Worm (Caenorhabditis elegans) whole organism, L1 larva: ENCODE data around the gene srh-276.
A peak's percentile ranks its signal among the peaks of the same experiment; 100 is the strongest.

Experiments
- C04F5.9 ChIP-seq: sonication (generic microtip); optimal IDR thresholded peaks from 2 replicates; lab custom pipeline; 2016; ENCODE audit warnings: missing genetic modification characterization, missing compliant biosample characterization
- C16A3.4 ChIP-seq: fragments of 150-350 bp; optimal IDR thresholded peaks from 2 replicates; lab custom pipeline; 2014; ENCODE audit warnings: missing biosample characterization, missing genetic modification characterization
- aha-1 ChIP-seq: fragments of 150-350 bp; optimal IDR thresholded peaks from 2 replicates; lab custom pipeline; 2014; ENCODE audit warnings: missing biosample characterization, missing genetic modification characterization
- aly-2 ChIP-seq: fragments of 150-350 bp; optimal IDR thresholded peaks from 2 replicates; lab custom pipeline; 2014; ENCODE audit warnings: missing biosample characterization, missing genetic modification characterization
- ama-1 ChIP-seq: fragments of 150-350 bp; optimal IDR thresholded peaks from 2 replicates; lab custom pipeline; 2014
- ceh-8 ChIP-seq: fragments of 200-800 bp; sonication (Bioruptor generic); optimal IDR thresholded peaks from 2 replicates; lab custom pipeline; 2018; ENCODE audit warnings: mild to moderate bottlenecking, missing genetic modification characterization, moderate library complexity, missing compliant biosample characterization
- ceh-90 ChIP-seq: sonication (generic microtip); optimal IDR thresholded peaks from 2 replicates; lab custom pipeline; 2016; ENCODE audit warnings: missing genetic modification characterization, missing compliant biosample characterization
- dpl-1 ChIP-seq, 3 experiments: fragments of 150-350 bp in 2 of 3; sonication (generic microtip) in 1 of 3; optimal IDR thresholded peaks; 2 replicates each; lab custom pipeline; 2014 to 2017; ENCODE audit warnings: missing biosample characterization in 3 of 3, missing genetic modification characterization in 3 of 3, missing genetic modification reagents in 3 of 3
- efl-1 ChIP-seq, 4 experiments: fragments of 150-350 bp; optimal IDR thresholded peaks in 3 of 4; peaks in 1 of 4; 1 replicate in 1 of 4; 2 replicates in 3 of 4; lab custom pipeline; 2014; ENCODE audit warnings: missing biosample characterization in 2 of 4, missing genetic modification characterization in 2 of 4, missing genetic modification reagents in 2 of 4
- egl-13 ChIP-seq: sonication (generic microtip); optimal IDR thresholded peaks from 2 replicates; lab custom pipeline; 2016; ENCODE audit warnings: missing genotype, missing genetic modification reagents, missing genetic modification characterization, missing compliant biosample characterization
- elt-3 ChIP-seq, 6 experiments: fragments of 150-350 bp in 1 of 6; sonication (generic microtip); optimal IDR thresholded peaks; 2 replicates each; lab custom pipeline; 2017 to 2018; ENCODE audit warnings: missing biosample characterization in 6 of 6, missing genetic modification characterization in 6 of 6, inconsistent platforms in 1 of 6
- ets-5 ChIP-seq: fragments of 200-800 bp; sonication (Bioruptor generic); IDR thresholded peaks from 2 replicates; pipeline ENCODE4 v1.3.6; 2022; ENCODE audit warnings: missing genetic modification characterization, missing compliant biosample characterization
- hlh-4 ChIP-seq: sonication (generic microtip); optimal IDR thresholded peaks from 2 replicates; lab custom pipeline; 2016; ENCODE audit warnings: mild to moderate bottlenecking, missing genetic modification characterization, missing compliant biosample characterization
- irx-1 ChIP-seq: sonication (generic microtip); optimal IDR thresholded peaks from 2 replicates; lab custom pipeline; 2016; ENCODE audit warnings: missing genetic modification characterization, missing compliant biosample characterization
- isw-1 ChIP-seq: fragments of 200-800 bp; sonication (Bioruptor generic); IDR thresholded peaks from 2 replicates; pipeline ENCODE4 v1.3.6; 2022; ENCODE audit warnings: missing genetic modification characterization, missing compliant biosample characterization
- lin-14 ChIP-seq: fragments of 200-800 bp; sonication (Bioruptor generic); optimal IDR thresholded peaks from 2 replicates; lab custom pipeline; 2018; ENCODE audit warnings: mild to moderate bottlenecking, missing genetic modification characterization, moderate library complexity, missing compliant biosample characterization
- lin-15B ChIP-seq: fragments of 150-350 bp; sonication (generic microtip); optimal IDR thresholded peaks from 3 replicates; lab custom pipeline; 2014; ENCODE audit warnings: missing biosample characterization, missing genetic modification characterization
- lin-35 ChIP-seq, 2 experiments: fragments of 150-350 bp; optimal IDR thresholded peaks; 2 replicates each; lab custom pipeline; 2014; ENCODE audit warnings: missing biosample characterization in 2 of 2, missing genetic modification characterization in 2 of 2, missing genetic modification reagents in 2 of 2
- lir-3 ChIP-seq: sonication (generic microtip); optimal IDR thresholded peaks from 2 replicates; lab custom pipeline; 2016; ENCODE audit warnings: mild to moderate bottlenecking, missing genetic modification characterization, moderate library complexity, missing compliant biosample characterization; ENCODE audit not compliant: poor library complexity
- lsy-2 ChIP-seq, 2 experiments: fragments of 150-350 bp; optimal IDR thresholded peaks; 2 replicates each; lab custom pipeline; 2014; ENCODE audit warnings: missing biosample characterization in 2 of 2, missing genetic modification characterization in 2 of 2
- mdl-1 ChIP-seq, 2 experiments: fragments of 150-350 bp; optimal IDR thresholded peaks; 2 replicates each; lab custom pipeline; 2014 to 2017; ENCODE audit warnings: missing biosample characterization in 2 of 2, missing genetic modification characterization in 2 of 2, inconsistent platforms in 1 of 2
- mef-2 ChIP-seq: fragments of 150-350 bp; optimal IDR thresholded peaks from 2 replicates; lab custom pipeline; 2014; ENCODE audit warnings: missing biosample characterization, missing genetic modification characterization
- mep-1 ChIP-seq: fragments of 150-350 bp; optimal IDR thresholded peaks from 2 replicates; lab custom pipeline; 2014; ENCODE audit warnings: missing biosample characterization, missing genetic modification characterization
- nhr-11 ChIP-seq: fragments of 150-350 bp; optimal IDR thresholded peaks from 2 replicates; lab custom pipeline; 2014; ENCODE audit warnings: missing biosample characterization, missing genetic modification characterization
- nhr-237 ChIP-seq: fragments of 150-350 bp; optimal IDR thresholded peaks from 2 replicates; lab custom pipeline; 2014; ENCODE audit warnings: missing biosample characterization, missing genetic modification characterization
- nhr-71 ChIP-seq: sonication (generic microtip); optimal IDR thresholded peaks from 2 replicates; lab custom pipeline; 2016; ENCODE audit warnings: mild to moderate bottlenecking, missing genetic modification characterization, moderate library complexity, missing compliant biosample characterization
- nhr-76 ChIP-seq: sonication (generic microtip); optimal IDR thresholded peaks from 2 replicates; lab custom pipeline; 2017; ENCODE audit warnings: missing biosample characterization, missing genetic modification characterization
- nhr-85 ChIP-seq: sonication (generic microtip); peaks from one replicate; lab custom pipeline; 2016; ENCODE audit warnings: missing genetic modification characterization, inconsistent platforms, missing compliant biosample characterization
- nhr-90 ChIP-seq: sonication (generic microtip); optimal IDR thresholded peaks from 2 replicates; lab custom pipeline; 2016; ENCODE audit warnings: mild to moderate bottlenecking, missing genetic modification characterization, missing compliant biosample characterization; ENCODE audit not compliant: poor library complexity
- rnt-1 ChIP-seq: sonication (generic microtip); optimal IDR thresholded peaks from 2 replicates; lab custom pipeline; 2016; ENCODE audit warnings: mild to moderate bottlenecking, missing genetic modification characterization, moderate library complexity, missing compliant biosample characterization
- skn-1 ChIP-seq: fragments of 150-350 bp; optimal IDR thresholded peaks from 2 replicates; lab custom pipeline; 2014; ENCODE audit warnings: missing biosample characterization, missing genetic modification characterization
- snpc-4 ChIP-seq: fragments of 150-350 bp; optimal IDR thresholded peaks from 2 replicates; lab custom pipeline; 2014; ENCODE audit warnings: missing biosample characterization, missing genetic modification characterization
- snu-23 ChIP-seq: sonication (generic microtip); optimal IDR thresholded peaks from 2 replicates; lab custom pipeline; 2016; ENCODE audit warnings: missing genetic modification characterization, missing compliant biosample characterization
- sox-4 ChIP-seq: sonication (generic microtip); optimal IDR thresholded peaks from 2 replicates; lab custom pipeline; 2016; ENCODE audit warnings: missing genetic modification characterization, missing compliant biosample characterization
- sup-37 ChIP-seq: fragments of 200-800 bp; sonication (Bioruptor generic); optimal IDR thresholded peaks from 2 replicates; lab custom pipeline; 2018; ENCODE audit warnings: mild to moderate bottlenecking, missing genetic modification characterization, missing compliant biosample characterization
- swsn-7 ChIP-seq: sonication (generic microtip); optimal IDR thresholded peaks from 2 replicates; lab custom pipeline; 2016; ENCODE audit warnings: missing genetic modification characterization, missing compliant biosample characterization
- tbx-2 ChIP-seq: sonication (generic microtip); optimal IDR thresholded peaks from 2 replicates; lab custom pipeline; 2016; ENCODE audit warnings: missing genetic modification characterization, missing compliant biosample characterization
- tlp-1 ChIP-seq: fragments of 150-350 bp; optimal IDR thresholded peaks from 2 replicates; lab custom pipeline; 2014; ENCODE audit warnings: missing biosample characterization, missing genetic modification characterization
- unc-130 ChIP-seq: fragments of 150-350 bp; optimal IDR thresholded peaks from 2 replicates; lab custom pipeline; 2017; ENCODE audit warnings: missing biosample characterization, missing genetic modification characterization, inconsistent platforms
- unc-62 ChIP-seq: fragments of 150-350 bp; optimal IDR thresholded peaks from 2 replicates; lab custom pipeline; 2014; ENCODE audit warnings: missing biosample characterization, missing genetic modification reagents, missing genetic modification characterization
- zag-1 ChIP-seq: fragments of 150-350 bp; optimal IDR thresholded peaks from 2 replicates; lab custom pipeline; 2014; ENCODE audit warnings: missing biosample characterization, missing genetic modification characterization
- zip-4 ChIP-seq: fragments of 200-800 bp; sonication (Bioruptor generic); optimal IDR thresholded peaks from 2 replicates; lab custom pipeline; 2018; ENCODE audit warnings: mild to moderate bottlenecking, missing genetic modification characterization, moderate library complexity, missing compliant biosample characterization

The srh-276 gene

DNA sequence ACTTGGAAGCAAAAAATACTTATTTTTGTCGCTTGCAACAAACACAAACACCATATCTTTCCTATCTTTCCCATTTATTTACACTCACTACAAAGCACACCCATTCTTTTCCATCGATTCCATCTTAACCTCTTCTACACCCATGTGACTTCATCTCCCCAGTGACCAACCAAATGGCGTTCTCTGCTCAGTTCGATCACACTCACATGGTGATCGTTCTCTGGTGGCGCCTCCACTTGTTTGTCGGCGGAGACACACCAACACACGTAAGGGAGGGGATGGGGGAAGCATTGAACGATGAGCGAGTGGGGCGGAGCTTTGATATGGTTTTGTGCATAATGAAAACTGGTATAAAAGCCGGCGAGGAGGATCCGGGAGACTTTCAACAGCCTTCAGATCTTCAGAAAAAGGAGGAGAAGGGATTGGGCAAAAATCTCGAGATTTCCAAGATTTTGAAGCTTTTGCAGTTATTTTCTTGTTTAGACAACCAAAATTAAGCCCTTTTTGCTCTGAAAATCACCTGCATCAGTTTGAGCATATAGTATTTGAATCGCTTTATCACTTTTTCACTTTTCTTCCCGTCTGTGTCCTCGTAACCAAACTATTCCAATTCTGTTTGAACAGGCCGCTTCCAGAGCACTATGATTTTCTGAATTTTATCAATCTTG is 37.5 kb downstream of the srh-276 start (continued):
- TF ChIP-seq nhr-71 (tag; lab: Kevin White, UChicago): peak; percentile 97
- peak; percentile 84 for TF ChIP-seq rnt-1 (tag; lab: Kevin White, UChicago)
- TF ChIP-seq nhr-76: no peak
- peak; percentile 67 for TF ChIP-seq sox-4
- TF ChIP-seq nhr-11 (tag; lab: Kevin White, UChicago): peak; percentile 67
- TF ChIP-seq ceh-90 (tag; lab: Kevin White, UChicago): no peak
- TF ChIP-seq zag-1 (tag; lab: Kevin White, UChicago): no peak
- peak; percentile 52 for TF ChIP-seq irx-1 (tag; lab: Kevin White, UChicago)
- peak; percentile 89 for TF ChIP-seq nhr-85 (tag; lab: Kevin White, UChicago)
- peak in 1 of 2 experiments; percentile 99 for TF ChIP-seq mdl-1 (tag; optimal IDR thresholded peaks at IDR 0.05; lab: Kevin White, UChicago)
- no peak for TF ChIP-seq hlh-4
- TF ChIP-seq tbx-2 (tag; lab: Kevin White, UChicago): peak; percentile 89
- TF ChIP-seq sup-37 (GFP tag; lab: Kevin White, UChicago): peak; percentile 53
- TF ChIP-seq lin-14: peak; percentile 93
- peak; percentile 64 for TF ChIP-seq mef-2

DNA sequence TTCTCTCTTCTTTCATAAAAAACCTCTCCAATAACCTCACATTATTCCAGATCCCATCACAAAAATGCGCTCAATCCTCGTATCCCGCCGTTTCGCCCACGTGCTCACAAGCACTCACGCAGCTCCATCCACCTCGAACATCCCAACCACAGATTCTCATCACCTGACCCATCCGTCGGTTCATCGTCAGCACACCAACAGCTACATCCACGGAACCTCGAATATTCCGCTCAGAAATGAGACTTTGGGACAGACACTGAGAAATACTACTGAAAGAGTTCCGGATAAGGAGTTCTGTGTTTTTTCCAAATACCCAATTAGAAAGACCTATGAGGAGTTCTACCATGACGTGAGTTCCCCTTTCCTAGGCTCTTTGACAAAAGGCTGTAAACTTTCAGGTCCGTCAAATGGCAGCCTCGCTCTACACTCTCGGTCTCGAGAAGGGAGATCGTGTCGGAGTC is 38.2 kb downstream of the srh-276 start, which contains the start of gene acs-2:
acs-2 (plus strand) TSS at position 51 of the 461 bp plus-strand sequence.
- TF ChIP-seq zag-1 (tag; lab: Kevin White, UChicago) (no peak), egl-13 (tag; lab: Kevin White, UChicago) (no peak), efl-1 (optimal IDR thresholded peaks at IDR 0.05; lab: Kevin White, UChicago) (no peak), efl-1 (GFP tag; optimal IDR thresholded peaks at IDR 0.05 in 1 of 2; lab: Kevin White, UChicago) (peak in 1 of 2 experiments; percentile 85), nhr-76 (no peak), lin-35 (GFP tag; optimal IDR thresholded peaks at IDR 0.05; lab: Kevin White, UChicago) (peak in 1 of 2 experiments; percentile 37)
- TF ChIP-seq, all 84 proteins: peak for 2

DNA sequence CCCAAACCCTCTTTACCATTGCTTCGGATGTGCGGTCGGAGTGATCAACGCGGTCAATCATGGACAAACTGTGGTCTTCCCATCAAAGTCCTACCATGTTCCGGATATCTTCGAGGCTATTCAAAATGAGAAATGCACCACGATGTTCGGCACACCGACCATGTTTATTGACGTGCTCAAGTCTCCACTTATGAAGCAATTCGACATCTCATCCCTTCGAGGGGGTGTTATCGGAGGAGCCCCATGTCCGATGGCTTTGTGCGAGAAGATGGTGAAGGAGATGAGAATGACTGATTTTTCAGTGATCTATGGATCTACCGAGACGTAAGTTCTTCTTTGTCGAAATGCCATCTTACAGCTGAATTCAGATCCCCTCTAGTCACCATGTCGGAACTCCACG is 39.2 kb downstream of the srh-276 start:
- TF ChIP-seq dpl-1 (GFP tag; optimal IDR thresholded peaks at IDR 0.05; lab: Kevin White, UChicago) (no peak), unc-62 (GFP tag; lab: Kevin White, UChicago) (no peak), unc-130 (tag; lab: Kevin White, UChicago) (no peak), ama-1 (lab: Kevin White, UChicago) (peak; percentile 13), nhr-90 (tag; lab: Kevin White, UChicago) (no peak), C04F5.9 (tag; lab: Kevin White, UChicago) (no peak), sox-4 (no peak), zip-4 (no peak), elt-3 (tag; optimal IDR thresholded peaks at IDR 0.05; lab: Kevin White, UChicago) (no peak), lir-3 (tag; lab: Kevin White, UChicago) (peak; percentile 3), nhr-237 (tag; lab: Kevin White, UChicago) (no peak), nhr-85 (tag; lab: Kevin White, UChicago) (no peak), aly-2 (tag; lab: Kevin White, UChicago) (no peak), mep-1 (tag; lab: Kevin White, UChicago) (no peak), ceh-8 (no peak), lin-15B (no peak), efl-1 (optimal IDR thresholded peaks at IDR 0.05; lab: Kevin White, UChicago) (no peak), efl-1 (GFP tag; optimal IDR thresholded peaks at IDR 0.05 in 1 of 2; lab: Kevin White, UChicago) (peak in 1 of 2 experiments; percentile 88)

DNA sequence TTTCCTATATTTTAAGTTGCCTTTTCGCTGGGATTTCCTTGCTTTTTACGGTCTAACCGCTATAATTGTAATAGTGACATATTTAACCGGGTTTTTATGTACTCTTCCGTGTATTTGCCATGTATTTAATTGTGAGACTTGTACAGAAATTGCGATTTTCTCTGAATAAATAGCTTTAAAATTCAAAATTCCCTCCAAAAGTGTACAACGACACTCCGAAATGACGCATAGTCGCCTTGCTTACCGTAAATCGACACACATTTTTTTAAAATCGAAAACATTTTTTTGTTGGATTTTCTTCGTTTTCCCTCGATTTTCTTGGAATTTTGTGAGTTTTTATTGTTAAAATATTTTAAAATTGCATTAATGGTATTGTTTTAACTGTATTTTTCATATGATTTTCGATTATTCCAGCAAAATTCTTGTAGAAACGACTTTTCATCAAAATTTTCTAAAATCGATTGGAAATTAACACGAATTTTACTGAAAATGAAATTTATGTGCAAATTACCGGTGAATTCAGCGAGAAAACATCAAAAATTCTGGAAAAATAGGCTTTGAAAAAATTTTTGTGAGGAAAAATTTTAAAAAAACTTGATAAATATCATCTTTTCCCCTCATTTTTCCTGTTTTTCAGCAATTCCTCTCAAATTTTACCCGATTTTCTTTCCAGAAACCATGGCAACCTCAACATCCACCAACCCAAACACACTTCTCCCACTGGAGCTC is 40.7 kb downstream of the srh-276 start, which contains the start of gene lsm-5:
lsm-5 (plus strand) TSS at position 679 of the 729 bp plus-strand sequence.
- TF ChIP-seq snpc-4 (tag; lab: Kevin White, UChicago) (peak; percentile 56), ets-5 (GFP tag; lab: Robert Waterston, UW) (no peak), mdl-1 (tag; optimal IDR thresholded peaks at IDR 0.05; lab: Kevin White, UChicago) (peak in 1 of 2 experiments; percentile 26), swsn-7 (peak; percentile 32), snu-23 (GFP tag; lab: Kevin White, UChicago) (peak; percentile 62), lsy-2 (tag; optimal IDR thresholded peaks at IDR 0.05; lab: Kevin White, UChicago) (peak; percentile 65 to 82), isw-1 (GFP tag; lab: Robert Waterston, UW) (peak; percentile 39), aly-2 (tag; lab: Kevin White, UChicago) (peak; percentile 93), skn-1 (tag; lab: Kevin White, UChicago) (peak; percentile 19), tlp-1 (tag; lab: Kevin White, UChicago) (no peak), nhr-11 (tag; lab: Kevin White, UChicago) (no peak), efl-1 (optimal IDR thresholded peaks at IDR 0.05; lab: Kevin White, UChicago) (peak; percentile 96 to 97), efl-1 (GFP tag; optimal IDR thresholded peaks at IDR 0.05 in 1 of 2; lab: Kevin White, UChicago) (peak; percentile 95 to 99), ama-1 (lab: Kevin White, UChicago) (peak; percentile 95), elt-3 (tag; optimal IDR thresholded peaks at IDR 0.05; lab: Kevin White, UChicago) (peak in 1 of 6 experiments; percentile 58), C16A3.4 (tag; lab: Kevin White, UChicago) (peak; percentile 56), ceh-8 (no peak), zip-4 (no peak), lin-14 (peak; percentile 63), tbx-2 (tag; lab: Kevin White, UChicago) (peak; percentile 63), lin-35 (GFP tag; optimal IDR thresholded peaks at IDR 0.05; lab: Kevin White, UChicago) (peak; percentile 95 to 97), aha-1 (tag; lab: Kevin White, UChicago) (no peak)
